Fruit fly (Drosophila melanogaster): ENCODE measurements around the gene CG10565.

CG10565 gene

dm6 chr3L:21099908-21100307 is 36.2 kb downstream of the CG10565 start:
- TF ChIP-seq h (optimal IDR thresholded peaks at IDR 0.05) (no peak), psq (optimal IDR thresholded peaks at IDR 0.05) (no peak), Sin3A (optimal IDR thresholded peaks at IDR 0.05) (no peak), ttk (optimal IDR thresholded peaks at IDR 0.05) (no peak), insv (optimal IDR thresholded peaks at IDR 0.05) (no peak), Myc (optimal IDR thresholded peaks at IDR 0.05) (no peak)

dm6 chr3L:21099019-21099447 is 37.1 kb downstream of the CG10565 start:
- TF ChIP-seq Myc (optimal IDR thresholded peaks at IDR 0.05), result no peak
- no peak for TF ChIP-seq psq (optimal IDR thresholded peaks at IDR 0.05)
- no peak for TF ChIP-seq ttk (optimal IDR thresholded peaks at IDR 0.05)
- no peak for TF ChIP-seq h (optimal IDR thresholded peaks at IDR 0.05)
- TF ChIP-seq insv (optimal IDR thresholded peaks at IDR 0.05), result no peak
- TF ChIP-seq Sin3A (optimal IDR thresholded peaks at IDR 0.05), result no peak

dm6 chr3L:21098602-21099001 is 37.6 kb downstream of the CG10565 start:
- TF ChIP-seq h (optimal IDR thresholded peaks at IDR 0.05) (no peak), Sin3A (optimal IDR thresholded peaks at IDR 0.05) (no peak), insv (optimal IDR thresholded peaks at IDR 0.05) (no peak), ttk (optimal IDR thresholded peaks at IDR 0.05) (no peak), Myc (optimal IDR thresholded peaks at IDR 0.05) (no peak), psq (optimal IDR thresholded peaks at IDR 0.05) (no peak)

- TF ChIP-seq Sin3A (optimal IDR thresholded peaks at IDR 0.05), result no peak
- no peak for TF ChIP-seq Myc (optimal IDR thresholded peaks at IDR 0.05)
- TF ChIP-seq ttk (optimal IDR thresholded peaks at IDR 0.05), result no peak
- TF ChIP-seq psq (optimal IDR thresholded peaks at IDR 0.05), result no peak
- TF ChIP-seq insv (optimal IDR thresholded peaks at IDR 0.05), result no peak
- TF ChIP-seq h (optimal IDR thresholded peaks at IDR 0.05), result no peak
Measured at dm6 chr3L:21097386-21097785, 38.8 kb downstream of the CG10565 start.

- TF ChIP-seq Myc (optimal IDR thresholded peaks at IDR 0.05) (no peak), psq (optimal IDR thresholded peaks at IDR 0.05) (no peak), h (optimal IDR thresholded peaks at IDR 0.05) (no peak), insv (optimal IDR thresholded peaks at IDR 0.05) (no peak), ttk (optimal IDR thresholded peaks at IDR 0.05) (no peak), Sin3A (optimal IDR thresholded peaks at IDR 0.05) (no peak)
Measured at dm6 chr3L:21090245-21090644, 45.9 kb downstream of the CG10565 start.

dm6 chr3L:21088889-21089288 is 47.3 kb downstream of the CG10565 start, which contains the start of gene CG33285:
TSS of gene CG33285 (minus strand) at chr3L:21088989.
- no peak for TF ChIP-seq h (optimal IDR thresholded peaks at IDR 0.05)
- TF ChIP-seq insv (optimal IDR thresholded peaks at IDR 0.05), result no peak
- TF ChIP-seq Myc (optimal IDR thresholded peaks at IDR 0.05), result no peak
- TF ChIP-seq psq (optimal IDR thresholded peaks at IDR 0.05), result no peak
- TF ChIP-seq ttk (optimal IDR thresholded peaks at IDR 0.05), result no peak
- no peak for TF ChIP-seq Sin3A (optimal IDR thresholded peaks at IDR 0.05)
